Worm (Caenorhabditis elegans): ENCODE measurements around the gene F53C11.5.

Gene F53C11.5

DNA sequence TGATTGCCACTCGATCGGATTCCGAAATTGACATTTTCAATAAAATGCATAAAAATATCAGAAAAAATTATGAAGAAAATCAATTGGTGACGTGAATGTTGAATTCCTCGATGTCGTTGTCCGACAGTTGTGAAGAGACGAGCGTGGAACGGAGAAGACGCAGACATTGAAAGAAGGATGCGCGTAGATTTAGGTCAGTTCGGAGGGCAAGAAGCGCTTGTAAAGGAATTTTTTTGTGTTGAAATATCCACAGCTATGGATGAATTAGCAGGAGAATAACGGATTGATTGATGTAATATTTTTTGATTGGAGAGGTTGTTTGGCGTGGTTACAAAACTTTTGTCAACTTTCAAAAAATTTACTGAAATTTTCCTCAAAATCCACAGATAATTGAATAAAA, 19.0 kb upstream of the F53C11.5 start, which contains the start of gene F20G2.3:
Gene F20G2.3, minus strand, starts transcription at position 101 of the 400 bp plus-strand sequence.
- TF ChIP-seq attf-6 (GFP tag; IDR thresholded peaks at IDR 0.05) (no peak), madf-3 (GFP tag; IDR thresholded peaks at IDR 0.05) (no peak), F52B5.7 (tag; optimal IDR thresholded peaks at IDR 0.05) (no peak), aptf-2 (GFP tag; conservative IDR thresholded peaks at IDR 0.05) (no peak), lin-54 (GFP tag; optimal IDR thresholded peaks at IDR 0.05) (no peak), lsl-1 (GFP tag; optimal IDR thresholded peaks at IDR 0.05) (no peak)

DNA sequence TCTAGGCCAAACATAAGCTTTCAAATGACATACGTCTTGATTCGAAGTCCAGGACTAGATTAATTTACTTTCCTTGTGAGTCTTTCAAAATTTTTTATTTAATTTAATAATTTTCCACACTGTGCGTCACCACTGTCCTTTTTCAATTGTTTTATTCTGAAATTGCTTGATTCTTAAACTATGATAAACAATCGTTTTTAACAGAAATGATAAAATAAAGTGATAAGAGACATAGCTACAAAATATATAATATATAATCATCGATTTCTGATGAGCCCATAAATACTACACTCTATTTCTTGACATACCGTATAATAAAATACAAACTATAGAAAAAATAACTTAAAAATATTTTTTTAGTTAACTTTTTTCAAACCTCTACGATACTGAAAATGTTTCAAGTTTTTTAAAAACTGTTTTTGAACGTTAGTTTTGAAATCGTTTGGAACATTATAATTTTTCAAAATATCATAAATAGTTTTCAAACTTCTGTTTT, 18.4 kb upstream of the F53C11.5 start, which contains the start of gene nas-24:
Gene nas-24, plus strand, starts transcription at position 446 of the 496 bp plus-strand sequence.
- TF ChIP-seq ztf-18 (tag; optimal IDR thresholded peaks at IDR 0.05) (no peak), attf-3 (GFP tag; conservative IDR thresholded peaks at IDR 0.05) (no peak), dpl-1 (GFP tag; optimal IDR thresholded peaks at IDR 0.05) (no peak)

DNA sequence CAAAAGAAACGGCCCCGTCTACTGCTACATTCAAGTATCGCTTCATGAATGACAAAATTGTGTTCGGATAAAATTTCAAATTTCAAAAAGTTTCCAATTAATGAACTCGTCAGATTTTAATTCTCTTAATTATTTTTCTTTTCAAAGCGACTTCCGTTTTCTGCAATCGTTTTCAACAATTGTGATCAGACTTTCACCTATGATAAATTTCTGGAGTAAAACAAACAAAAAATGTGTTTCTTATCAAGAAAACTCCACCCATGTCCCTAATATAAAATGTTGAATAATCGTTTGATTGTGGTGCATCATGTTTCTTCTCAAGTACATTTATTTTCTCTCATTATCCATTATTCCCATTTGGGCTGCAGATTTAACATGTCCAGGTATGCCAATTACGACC, 16.1 kb upstream of the F53C11.5 start, which contains the start of gene F20G2.5:
Gene F20G2.5, plus strand, starts transcription at position 301 of the 400 bp plus-strand sequence.
- no peak for TF ChIP-seq B0261.1 (tag; optimal IDR thresholded peaks at IDR 0.05)
- TF ChIP-seq akir-1 (GFP tag; optimal IDR thresholded peaks at IDR 0.05), result no peak
- TF ChIP-seq ccch-3 (GFP tag; optimal IDR thresholded peaks at IDR 0.05), result no peak
- no peak for TF ChIP-seq unc-130 (GFP tag; optimal IDR thresholded peaks at IDR 0.05)
- TF ChIP-seq lsl-1 (GFP tag; optimal IDR thresholded peaks at IDR 0.05), result no peak
- TF ChIP-seq bed-1 (GFP tag; IDR thresholded peaks at IDR 0.05), result no peak
- no peak for TF ChIP-seq nfya-1 (tag; optimal IDR thresholded peaks at IDR 0.05; ENCODE audit: borderline replicate concordance, insufficient read depth)
- no peak for TF ChIP-seq athp-1 (tag; optimal IDR thresholded peaks at IDR 0.05)
- TF ChIP-seq him-1 (tag; optimal IDR thresholded peaks at IDR 0.05), result no peak
- TF ChIP-seq F57A8.1 (GFP tag; optimal IDR thresholded peaks at IDR 0.05), result no peak

DNA sequence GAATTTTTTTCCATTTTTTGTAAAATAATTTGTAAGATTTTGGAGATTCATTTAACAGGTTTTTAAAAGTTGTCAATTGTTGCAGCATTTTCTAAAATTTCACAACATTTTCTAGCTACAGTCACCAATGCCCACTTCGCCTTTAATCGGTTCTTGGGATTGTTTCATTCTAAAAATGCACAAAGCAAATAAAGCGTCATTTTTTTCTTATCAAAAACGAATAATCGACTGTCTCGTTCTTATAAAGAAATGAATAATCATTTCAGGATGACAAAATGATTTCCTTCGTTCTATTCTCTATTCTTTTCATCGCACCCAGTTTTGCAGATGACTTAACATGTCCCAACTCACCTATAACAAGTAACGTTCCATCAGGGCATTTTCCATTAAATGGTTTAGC, 11.8 kb upstream of the F53C11.5 start, which contains the start of gene F53C11.1:
Gene F53C11.1, plus strand, starts transcription at position 268 of the 400 bp plus-strand sequence.
- no peak for TF ChIP-seq madf-6 (GFP tag; IDR thresholded peaks at IDR 0.05)
- peak; percentile 46 for TF ChIP-seq nhr-80 (tag; optimal IDR thresholded peaks at IDR 0.05)

DNA sequence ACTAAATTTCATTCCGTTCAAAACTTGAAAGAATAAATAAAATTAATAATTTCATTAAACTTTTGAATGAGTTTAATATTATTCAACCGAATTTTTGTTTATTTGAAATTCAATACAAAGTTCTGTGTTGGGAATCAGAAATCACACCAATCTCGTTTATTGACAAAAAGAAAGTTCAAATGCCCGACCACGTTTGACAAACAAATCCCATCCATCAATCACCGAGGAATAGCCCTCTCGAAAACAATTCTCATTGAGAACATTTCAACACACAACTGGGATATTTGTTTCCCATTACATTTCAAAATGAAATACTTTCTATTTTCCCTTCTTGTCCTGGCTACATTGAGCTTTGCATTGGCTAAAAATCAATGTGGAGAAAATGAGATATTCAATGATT, 9.5 kb upstream of the F53C11.5 start, which contains the start of gene F53C11.9:
Gene F53C11.9, plus strand, starts transcription at position 159 of the 400 bp plus-strand sequence.
- no peak for TF ChIP-seq rcor-1 (GFP tag; IDR thresholded peaks at IDR 0.05)
- no peak for TF ChIP-seq lin-26 (GFP tag; IDR thresholded peaks at IDR 0.05)
- no peak for TF ChIP-seq ztf-22 (GFP tag; optimal IDR thresholded peaks at IDR 0.05)
- TF ChIP-seq F33H1.4 (GFP tag; IDR thresholded peaks at IDR 0.05), result no peak
- TF ChIP-seq K11D2.4 (GFP tag; IDR thresholded peaks at IDR 0.05), result no peak
- no peak for TF ChIP-seq C06A6.2 (GFP tag; conservative IDR thresholded peaks at IDR 0.05)
- TF ChIP-seq hlh-26 (GFP tag; conservative IDR thresholded peaks at IDR 0.05), result no peak
- no peak for TF ChIP-seq cebp-2 (GFP tag; IDR thresholded peaks at IDR 0.05)
- no peak for TF ChIP-seq tbx-9 (tag; optimal IDR thresholded peaks at IDR 0.05; ENCODE audit: borderline replicate concordance)
- TF ChIP-seq hrde-1 (tag; optimal IDR thresholded peaks at IDR 0.05; ENCODE audit: borderline replicate concordance), result no peak
- no peak for TF ChIP-seq mcd-1 (GFP tag; IDR thresholded peaks at IDR 0.05)
- no peak for TF ChIP-seq Y53G8AR.9 (GFP tag; conservative IDR thresholded peaks at IDR 0.05)
- no peak for TF ChIP-seq F57A8.1 (GFP tag; optimal IDR thresholded peaks at IDR 0.05)
- no peak for TF ChIP-seq madf-6 (GFP tag; IDR thresholded peaks at IDR 0.05)

Data from whole organism, young adult.